Fruit fly (Drosophila melanogaster): ENCODE data around the gene Rev1.

dm6 chr3L:704661-705543 is 50.7 kb downstream of the Rev1 start:
- TF ChIP-seq EcR (GFP tag; optimal IDR thresholded peaks at IDR 0.05) (no peak), pan (optimal IDR thresholded peaks at IDR 0.05) (no peak)
